Worm (Caenorhabditis elegans) whole organism, L3 larva: ENCODE data around the gene Y51H4A.22.

Experiments
- ceh-16 ChIP-seq: sonication (generic microtip); optimal IDR thresholded peaks from 2 replicates; lab custom pipeline; 2017; ENCODE audit warnings: missing biosample characterization, missing genetic modification characterization
- fkh-10 ChIP-seq: sonication (generic microtip); optimal IDR thresholded peaks from 2 replicates; lab custom pipeline; 2017; ENCODE audit warnings: missing biosample characterization, missing genetic modification reagents, missing genetic modification characterization
- lin-39 ChIP-seq: fragments of 150-350 bp; optimal IDR thresholded peaks from 2 replicates; lab custom pipeline; 2018; ENCODE audit warnings: missing biosample characterization, missing genetic modification reagents, missing genetic modification characterization
- mdl-1 ChIP-seq: fragments of 150-350 bp; optimal IDR thresholded peaks from 2 replicates; lab custom pipeline; 2014; ENCODE audit warnings: missing biosample characterization, missing genetic modification characterization
- mml-1 ChIP-seq: fragments of 150-350 bp; sonication (generic microtip); optimal IDR thresholded peaks from 3 replicates; lab custom pipeline; 2014; ENCODE audit warnings: missing biosample characterization, missing genetic modification characterization
- nhr-237 ChIP-seq: fragments of 150-350 bp; optimal IDR thresholded peaks from 2 replicates; lab custom pipeline; 2014; ENCODE audit warnings: missing biosample characterization, missing genetic modification characterization
- pha-4 ChIP-seq: fragments of 150-350 bp; optimal IDR thresholded peaks from 2 replicates; lab custom pipeline; 2014; ENCODE audit warnings: missing biosample characterization, missing genetic modification reagents, missing genetic modification characterization
- snpc-4 ChIP-seq: fragments of 150-350 bp; optimal IDR thresholded peaks from 2 replicates; lab custom pipeline; 2014; ENCODE audit warnings: missing biosample characterization, missing genetic modification characterization
- zag-1 ChIP-seq: fragments of 150-350 bp; optimal IDR thresholded peaks from 2 replicates; lab custom pipeline; 2014; ENCODE audit warnings: missing biosample characterization, missing genetic modification characterization

- TF ChIP-seq snpc-4 (tag; lab: Kevin White, UChicago) (no peak), lin-39 (tag; lab: Kevin White, UChicago) (no peak), fkh-10 (GFP tag; lab: Kevin White, UChicago) (no peak), pha-4 (no peak), nhr-237 (tag; lab: Kevin White, UChicago) (no peak), mdl-1 (tag; lab: Kevin White, UChicago) (no peak), ceh-16 (tag; lab: Kevin White, UChicago) (no peak), mml-1 (no peak), zag-1 (tag; lab: Kevin White, UChicago) (no peak)
Measured at ce11 chrIV:16718651-16719050, 1.9 kb upstream of the Y51H4A.22 start.
